Fruit fly (Drosophila melanogaster) whole organism, pupa: ENCODE measurements around the gene CG15143.

Source experiments
- CG10348 ChIP-seq: fragments of 200-800 bp; sonication (Bioruptor generic); IDR thresholded peaks from 2 replicates; pipeline ENCODE4 v1.3.6; 2022; ENCODE audit warnings: missing biosample characterization, missing genetic modification characterization
- CG14655 ChIP-seq: fragments of 200-800 bp; sonication (Bioruptor generic); optimal IDR thresholded peaks from 3 replicates; lab custom pipeline; 2017; ENCODE audit warnings: mild to moderate bottlenecking, missing biosample characterization, missing genetic modification reagents, missing genetic modification characterization
- CG15710 ChIP-seq: fragments of 200-800 bp; sonication (Bioruptor generic); optimal IDR thresholded peaks from 2 replicates; lab custom pipeline; 2018; ENCODE audit warnings: missing biosample characterization, mild to moderate bottlenecking, missing genetic modification characterization, moderate library complexity
- CG17806 ChIP-seq: fragments of 200-800 bp; sonication (Bioruptor generic); optimal IDR thresholded peaks from 2 replicates; lab custom pipeline; 2018; ENCODE audit warnings: missing biosample characterization, mild to moderate bottlenecking, missing genetic modification characterization, moderate library complexity
- CG32121 ChIP-seq: fragments of 200-800 bp; sonication (Bioruptor generic); IDR thresholded peaks from 2 replicates; pipeline ENCODE4 v1.3.6; 2022; ENCODE audit warnings: missing biosample characterization, missing genetic modification characterization
- CG34367 ChIP-seq: fragments of 200-800 bp; sonication (Bioruptor generic); optimal IDR thresholded peaks from 2 replicates; lab custom pipeline; 2018; ENCODE audit warnings: missing biosample characterization, mild to moderate bottlenecking, missing genetic modification characterization
- D1 ChIP-seq: fragments of 200-800 bp; sonication (Bioruptor generic); optimal IDR thresholded peaks from 2 replicates; lab custom pipeline; 2018; ENCODE audit warnings: missing biosample characterization, mild to moderate bottlenecking, missing genetic modification characterization, moderate library complexity
- Pif1A ChIP-seq: fragments of 200-800 bp; sonication (Bioruptor generic); optimal IDR thresholded peaks from 3 replicates; lab custom pipeline; 2016; ENCODE audit warnings: missing biosample characterization, missing genetic modification characterization
- Pif1B ChIP-seq: fragments of 200-800 bp; sonication (Bioruptor generic); optimal IDR thresholded peaks from 3 replicates; lab custom pipeline; 2016; ENCODE audit warnings: missing biosample characterization, missing genetic modification characterization
- fd96Ca ChIP-seq: fragments of 200-800 bp; sonication (Bioruptor generic); IDR thresholded peaks from 3 replicates; pipeline ENCODE4 v1.3.6; 2022; ENCODE audit warnings: missing biosample characterization, missing genetic modification characterization
- gl ChIP-seq: fragments of 200-800 bp; sonication (Bioruptor generic); optimal IDR thresholded peaks from 2 replicates; lab custom pipeline; 2018; ENCODE audit warnings: missing biosample characterization, mild to moderate bottlenecking, missing genetic modification characterization

DNA sequence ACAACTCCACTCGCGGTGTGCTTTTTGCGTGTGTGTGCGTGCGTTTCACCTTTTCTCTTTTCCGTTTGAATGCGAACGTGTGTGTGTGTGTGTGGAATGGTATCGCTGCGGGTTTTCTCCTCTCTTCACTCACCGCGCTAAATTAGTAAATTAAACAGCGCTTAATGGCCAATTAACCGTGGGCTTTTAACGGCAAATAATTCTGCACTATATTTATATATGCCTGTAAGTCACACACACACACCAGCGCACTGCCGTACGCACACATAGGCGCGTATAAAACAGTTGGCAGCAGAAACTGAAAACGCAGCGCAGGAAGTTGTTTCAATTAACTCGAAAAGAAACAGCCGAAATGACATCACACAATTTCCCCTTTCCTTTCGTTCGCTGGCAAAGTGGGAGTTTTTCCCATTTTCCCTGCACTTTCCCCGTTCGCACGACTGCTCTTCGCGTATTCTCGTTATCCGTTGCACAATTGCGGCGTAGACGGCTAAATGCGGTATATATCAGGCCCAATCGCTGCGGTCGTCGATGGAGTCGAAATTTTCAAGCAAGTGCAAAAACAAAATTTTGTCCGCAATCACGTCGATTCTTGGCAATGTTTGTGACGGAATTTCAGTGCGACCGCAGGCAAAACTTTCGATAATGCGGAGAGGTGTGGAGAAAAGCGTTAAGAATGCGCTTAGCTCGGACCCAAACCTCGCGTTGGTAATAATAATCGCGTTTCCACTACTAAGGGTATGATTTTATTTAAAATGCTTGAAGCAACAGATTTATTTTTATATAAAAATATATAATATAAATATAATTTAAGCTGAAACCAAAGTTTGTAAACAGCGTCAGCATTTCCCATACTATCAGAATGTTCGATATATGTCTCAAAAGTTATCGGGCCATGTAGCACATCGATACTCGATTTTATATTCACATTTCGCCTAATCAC lies 51.5 kb downstream of the CG15143 start, which contains the start of gene BicD:
- no peak for TF ChIP-seq CG32121 (GFP tag; lab: Robert Waterston, UW)
- no peak for TF ChIP-seq CG14655
- no peak for TF ChIP-seq D1 (tag; lab: Kevin White, UChicago)
- TF ChIP-seq Pif1A (GFP tag; lab: Kevin White, UChicago): no peak
- TF ChIP-seq CG34367 (tag; lab: Kevin White, UChicago): no peak
- TF ChIP-seq gl (tag; lab: Kevin White, UChicago): no peak
- TF ChIP-seq CG15710: no peak
- TF ChIP-seq Pif1B (GFP tag; lab: Kevin White, UChicago): no peak
- no peak for TF ChIP-seq CG10348 (GFP tag; lab: Robert Waterston, UW)
- TF ChIP-seq CG17806: no peak
- no peak for TF ChIP-seq fd96Ca
